Worm (Caenorhabditis elegans) whole organism, early embryonic: ENCODE results near the gene hnd-1.

Experiments used
- F13C5.2 ChIP-seq: sonication (generic microtip); optimal IDR thresholded peaks from 2 replicates; lab custom pipeline; 2017; ENCODE audit warnings: mild to moderate bottlenecking, missing genetic modification characterization, inconsistent platforms, missing compliant biosample characterization
- ama-1 ChIP-seq: fragments of 150-350 bp; optimal IDR thresholded peaks from 2 replicates; lab custom pipeline; 2014
- ceh-13 ChIP-seq: fragments of 200-800 bp; sonication (Bioruptor generic); optimal IDR thresholded peaks from 2 replicates; lab custom pipeline; 2018; ENCODE audit warnings: mild to moderate bottlenecking, missing genetic modification characterization, missing compliant biosample characterization
- flt-1 ChIP-seq: fragments of 200-800 bp; sonication (Bioruptor generic); IDR thresholded peaks from 2 replicates; pipeline ENCODE4 v1.3.6; 2022; ENCODE audit warnings: missing genetic modification characterization, missing compliant biosample characterization
- hnd-1 ChIP-seq: sonication (generic microtip); optimal IDR thresholded peaks from 2 replicates; lab custom pipeline; 2016; ENCODE audit warnings: missing genetic modification characterization, missing compliant biosample characterization
- pes-1 ChIP-seq: fragments of 200-800 bp; sonication (Bioruptor generic); IDR thresholded peaks from 2 replicates; pipeline ENCODE4 v1.3.6; 2022; ENCODE audit warnings: missing genetic modification reagents, missing genetic modification characterization, missing compliant biosample characterization
- tra-4 ChIP-seq: sonication (generic microtip); optimal IDR thresholded peaks from 2 replicates; lab custom pipeline; 2017; ENCODE audit warnings: missing genetic modification characterization, missing compliant biosample characterization

ce11 chrX:11684261-11684660 is at the start of gene hnd-1:
- TF ChIP-seq flt-1 (GFP tag; lab: Robert Waterston, UW) (no peak), ama-1 (lab: Kevin White, UChicago) (no peak), pes-1 (GFP tag; lab: Robert Waterston, UW) (no peak), F13C5.2 (tag; lab: Kevin White, UChicago) (no peak), ceh-13 (GFP tag; lab: Kevin White, UChicago) (no peak), hnd-1 (tag; lab: Kevin White, UChicago) (no peak), tra-4 (no peak)
